Fruit fly (Drosophila melanogaster): Measurements from ENCODE around the gene CG14313.

CG14313 gene

DNA sequence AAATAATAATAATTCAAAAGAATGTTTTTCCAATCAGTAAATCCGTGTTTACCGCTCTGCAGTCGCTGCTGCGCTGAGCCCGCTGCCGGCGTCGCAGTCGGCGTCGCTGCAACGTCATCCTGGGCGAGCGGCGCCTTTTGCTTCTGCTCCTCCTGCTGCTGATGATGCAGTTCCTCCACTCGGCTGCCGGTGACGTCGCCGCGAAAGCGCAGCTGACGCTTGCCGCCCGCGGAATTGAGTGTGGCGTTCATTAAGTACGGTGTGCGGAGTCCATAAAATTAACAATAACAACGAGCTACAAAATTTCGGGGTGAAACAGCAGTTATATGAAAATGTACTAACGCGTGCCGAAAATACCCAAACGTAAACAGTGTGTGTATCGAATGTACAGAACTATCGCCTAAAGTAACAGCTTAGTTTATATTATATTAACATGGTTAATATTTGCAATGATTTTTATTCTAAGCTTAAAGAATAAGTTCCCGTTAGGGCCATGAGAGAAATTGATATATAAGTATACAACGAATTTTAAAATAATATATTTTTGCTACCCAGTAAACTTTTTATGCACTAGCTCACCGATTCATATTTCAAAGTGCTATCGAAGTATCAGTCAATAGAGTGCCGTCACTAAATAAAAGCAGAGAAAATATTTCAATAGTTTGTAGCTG is 27.6 kb downstream of the CG14313 start, which contains the start of the genes CG7218 and Cbp20 (continued):
- TF ChIP-seq CG4820 (GFP tag; optimal IDR thresholded peaks at IDR 0.05) (peak; percentile 57), CG13775 (GFP tag; optimal IDR thresholded peaks at IDR 0.05) (peak; percentile 73), Dad (GFP tag; optimal IDR thresholded peaks at IDR 0.05) (peak; percentile 16), Ada2b (GFP tag; IDR thresholded peaks at IDR 0.05) (peak; percentile 64), fd96Cb (tag; optimal IDR thresholded peaks at IDR 0.05) (peak; percentile 19), CG15269 (tag; optimal IDR thresholded peaks at IDR 0.05) (peak; percentile 71), toy (GFP tag; IDR thresholded peaks at IDR 0.05) (no peak), Taf1 (GFP tag; IDR thresholded peaks at IDR 0.05) (peak; percentile 61; the same call in 1 of the 2 replicates), CG6654 (GFP tag; optimal IDR thresholded peaks at IDR 0.05) (no peak), kah (GFP tag; optimal IDR thresholded peaks at IDR 0.05) (no peak), CkIIα-i1 (GFP tag; IDR thresholded peaks at IDR 0.05) (no peak), al (GFP tag; IDR thresholded peaks at IDR 0.05) (peak; percentile 79), NFAT (GFP tag; IDR thresholded peaks at IDR 0.05) (peak; percentile 95), her (GFP tag; optimal IDR thresholded peaks at IDR 0.05) (no peak), ERR (GFP tag; optimal IDR thresholded peaks at IDR 0.05) (no peak), CG42726 (GFP tag; IDR thresholded peaks at IDR 0.05; ENCODE audit: partially characterized antibody) (no peak), Bdp1 (GFP tag; optimal IDR thresholded peaks at IDR 0.05) (peak; percentile 26), dmrt99B (tag; optimal IDR thresholded peaks at IDR 0.05) (peak; percentile 52), Mes4 (GFP tag; optimal IDR thresholded peaks at IDR 0.05) (no peak), Spps (tag; optimal IDR thresholded peaks at IDR 0.05) (peak; percentile 7), dimm (GFP tag; IDR thresholded peaks at IDR 0.05) (peak; percentile 55; the same call in 1 of the 2 replicates), Mrtf (GFP tag; IDR thresholded peaks at IDR 0.05) (peak; percentile 63; the same call in 1 of the 3 replicates), CG8388 (GFP tag; optimal IDR thresholded peaks at IDR 0.05) (peak; percentile 43), cas (GFP tag; IDR thresholded peaks at IDR 0.05) (peak; percentile 41; the same call in 1 of the 2 replicates), CG4707 (GFP tag; optimal IDR thresholded peaks at IDR 0.05) (no peak), Awh (GFP tag; IDR thresholded peaks at IDR 0.05) (peak; percentile 49; the same call in 1 of the 2 replicates), Drgx (GFP tag; IDR thresholded peaks at IDR 0.05) (peak; percentile 55), ssp (GFP tag; IDR thresholded peaks at IDR 0.05) (peak; percentile 34; the same call in 1 of the 2 replicates), tio (GFP tag; optimal IDR thresholded peaks at IDR 0.05) (no peak), CG16779 (GFP tag; IDR thresholded peaks at IDR 0.05) (peak; percentile 73), NC2β (GFP tag; optimal IDR thresholded peaks at IDR 0.05) (peak; percentile 49), ab (GFP tag; optimal IDR thresholded peaks at IDR 0.05) (no peak), Nf-YB (GFP tag; optimal IDR thresholded peaks at IDR 0.05) (peak; percentile 48), hth (optimal IDR thresholded peaks at IDR 0.05) (no peak), CG13424 (tag; optimal IDR thresholded peaks at IDR 0.05) (peak; percentile 78), CG31441 (GFP tag; IDR thresholded peaks at IDR 0.05) (peak; percentile 65), HLH54F (GFP tag; optimal IDR thresholded peaks at IDR 0.05) (peak; percentile 57), so (GFP tag; IDR thresholded peaks at IDR 0.05) (no peak), CG32767 (GFP tag; IDR thresholded peaks at IDR 0.05) (no peak; the same call in 1 of the 2 replicates), CG17612 (GFP tag; IDR thresholded peaks at IDR 0.05) (peak; percentile 52; the same call in 1 of the 2 replicates), salm (tag; optimal IDR thresholded peaks at IDR 0.05) (no peak), CG14860 (GFP tag; IDR thresholded peaks at IDR 0.05; ENCODE audit: partially characterized antibody) (peak; percentile 68; the same call in 1 of the 3 replicates), CG34376 (GFP tag; optimal IDR thresholded peaks at IDR 0.05) (peak; percentile 67), nerfin-2 (GFP tag; IDR thresholded peaks at IDR 0.05; ENCODE audit: partially characterized antibody) (peak; percentile 55), Hsf (GFP tag; optimal IDR thresholded peaks at IDR 0.05) (peak; percentile 69), gfzf (GFP tag; optimal IDR thresholded peaks at IDR 0.05) (peak; percentile 73), esg (GFP tag; conservative IDR thresholded peaks at IDR 0.05) (0 out of 2 replicates have a peak, but pooled peaks have one; percentile 26), Doc2 (GFP tag; IDR thresholded peaks at IDR 0.05) (no peak), rib (GFP tag; IDR thresholded peaks at IDR 0.05) (peak; percentile 62; the same call in 1 of the 2 replicates), trh (GFP tag; optimal IDR thresholded peaks at IDR 0.05) (no peak)
